Worm (Caenorhabditis elegans) whole organism, midembryonic: ENCODE measurements around the gene B0454.6.

Experiments used
- T22C8.4 ChIP-seq: fragments of 200-800 bp; sonication (Bioruptor generic); IDR thresholded peaks from 2 replicates; pipeline ENCODE4 v1.3.6; 2022; ENCODE audit warnings: missing genetic modification characterization, missing compliant biosample characterization
- cog-1 ChIP-seq: sonication (generic microtip); optimal IDR thresholded peaks from 2 replicates; lab custom pipeline; 2016; ENCODE audit warnings: missing genetic modification characterization, missing compliant biosample characterization
- flt-1 ChIP-seq: fragments of 200-800 bp; sonication (Bioruptor generic); IDR thresholded peaks from 2 replicates; pipeline ENCODE4 v1.3.6; 2022; ENCODE audit warnings: missing genetic modification characterization, missing compliant biosample characterization
- klf-2 ChIP-seq: fragments of 200-800 bp; sonication (Bioruptor generic); conservative IDR thresholded peaks from 2 replicates; pipeline ENCODE4 v1.3.6; 2022; ENCODE audit warnings: missing genetic modification reagents, missing genetic modification characterization, missing compliant biosample characterization
- med-1 ChIP-seq: sonication (generic microtip); optimal IDR thresholded peaks from 2 replicates; lab custom pipeline; 2017; ENCODE audit warnings: missing genetic modification characterization, mild to moderate bottlenecking, missing compliant biosample characterization, antibody characterized with exemption, missing genetic modification reagents; ENCODE audit not compliant: insufficient read depth
- ref-1 ChIP-seq: fragments of 200-800 bp; sonication (Bioruptor generic); conservative IDR thresholded peaks from 2 replicates; pipeline ENCODE4 v1.3.6; 2022; ENCODE audit warnings: missing genetic modification reagents, missing genetic modification characterization, missing compliant biosample characterization
- tab-1 ChIP-seq: fragments of 200-800 bp; sonication (Bioruptor generic); IDR thresholded peaks from 2 replicates; pipeline ENCODE4 v1.3.6; 2022; ENCODE audit warnings: missing genetic modification characterization, missing compliant biosample characterization
- ztf-23 ChIP-seq: fragments of 200-800 bp; sonication (Bioruptor generic); IDR thresholded peaks from 2 replicates; pipeline ENCODE4 v1.3.6; 2022; ENCODE audit warnings: missing genetic modification reagents, missing genetic modification characterization, missing compliant biosample characterization
- ztf-29 ChIP-seq: fragments of 200-800 bp; sonication (Bioruptor generic); IDR thresholded peaks from 2 replicates; pipeline ENCODE4 v1.3.6; 2022; ENCODE audit warnings: missing genetic modification reagents, missing genetic modification characterization, missing compliant biosample characterization

Gene B0454.6

ce11 chrII:3014196-3014849 lies 18.3 kb upstream of the B0454.6 start, which contains the start of gene C41H7.2:
TSS of gene C41H7.2 (plus strand) at chrII:3014817.
- TF ChIP-seq flt-1 (GFP tag; lab: Robert Waterston, UW) (0 out of 2 replicates have a peak, but pooled peaks have one; percentile 2), tab-1 (GFP tag; lab: Robert Waterston, UW) (no peak)

- TF ChIP-seq cog-1 (no peak), T22C8.4 (GFP tag; lab: Robert Waterston, UW) (no peak), ref-1 (GFP tag; lab: Robert Waterston, UW) (no peak), ztf-23 (no peak)
These were observed 12.8 kb upstream of the B0454.6 start, which contains the start of gene clec-3 for ce11 chrII:3019807-3020206. TSS of gene clec-3 (minus strand) at chrII:3019907.

- TF ChIP-seq T22C8.4 (GFP tag; lab: Robert Waterston, UW) (no peak), ref-1 (GFP tag; lab: Robert Waterston, UW) (no peak), ztf-23 (no peak), tab-1 (GFP tag; lab: Robert Waterston, UW) (no peak), med-1 (GFP tag; lab: Kevin White, UChicago) (no peak), cog-1 (no peak), flt-1 (GFP tag; lab: Robert Waterston, UW) (no peak), ztf-29 (GFP tag; lab: Robert Waterston, UW) (no peak), klf-2 (GFP tag; lab: Robert Waterston, UW) (no peak)
These were observed 11.7 kb upstream of the B0454.6 start for ce11 chrII:3020899-3021298.

ce11 chrII:3023381-3023935 lies 9.1 kb upstream of the B0454.6 start, which contains the start of gene clec-2:
TSS of gene clec-2 (minus strand) at chrII:3023431.
- TF ChIP-seq ztf-29 (GFP tag; lab: Robert Waterston, UW) (no peak), med-1 (GFP tag; lab: Kevin White, UChicago) (no peak), ztf-23 (no peak), klf-2 (GFP tag; lab: Robert Waterston, UW) (no peak), flt-1 (GFP tag; lab: Robert Waterston, UW) (no peak), tab-1 (GFP tag; lab: Robert Waterston, UW) (no peak), T22C8.4 (GFP tag; lab: Robert Waterston, UW) (no peak), cog-1 (no peak), ref-1 (GFP tag; lab: Robert Waterston, UW) (no peak)

- TF ChIP-seq med-1 (GFP tag; lab: Kevin White, UChicago) (no peak), tab-1 (GFP tag; lab: Robert Waterston, UW) (no peak), ztf-29 (GFP tag; lab: Robert Waterston, UW) (no peak), flt-1 (GFP tag; lab: Robert Waterston, UW) (no peak), T22C8.4 (GFP tag; lab: Robert Waterston, UW) (no peak), klf-2 (GFP tag; lab: Robert Waterston, UW) (no peak), ztf-23 (no peak)
These were observed 7.9 kb upstream of the B0454.6 start for ce11 chrII:3024655-3025054.

- TF ChIP-seq T22C8.4 (GFP tag; lab: Robert Waterston, UW) (no peak), ref-1 (GFP tag; lab: Robert Waterston, UW) (no peak), cog-1 (no peak), med-1 (GFP tag; lab: Kevin White, UChicago) (no peak), flt-1 (GFP tag; lab: Robert Waterston, UW) (no peak), klf-2 (GFP tag; lab: Robert Waterston, UW) (no peak), ztf-29 (GFP tag; lab: Robert Waterston, UW) (no peak), tab-1 (GFP tag; lab: Robert Waterston, UW) (no peak), ztf-23 (no peak)
These were observed 4.3 kb upstream of the B0454.6 start for ce11 chrII:3028264-3028663.

- TF ChIP-seq cog-1 (no peak), klf-2 (GFP tag; lab: Robert Waterston, UW) (no peak), flt-1 (GFP tag; lab: Robert Waterston, UW) (no peak), med-1 (GFP tag; lab: Kevin White, UChicago) (no peak), ref-1 (GFP tag; lab: Robert Waterston, UW) (no peak), T22C8.4 (GFP tag; lab: Robert Waterston, UW) (no peak), ztf-23 (no peak), ztf-29 (GFP tag; lab: Robert Waterston, UW) (no peak), tab-1 (GFP tag; lab: Robert Waterston, UW) (no peak)
These were observed 2.2 kb upstream of the B0454.6 start for ce11 chrII:3030416-3030815.

- 0 out of 2 replicates have a peak, but pooled peaks have one; percentile 30 for TF ChIP-seq T22C8.4 (GFP tag; lab: Robert Waterston, UW)
- no peak for TF ChIP-seq tab-1 (GFP tag; lab: Robert Waterston, UW)
- TF ChIP-seq cog-1 = no peak
These were observed 2.3 kb downstream of the B0454.6 start for ce11 chrII:3034914-3035313.

ce11 chrII:3036344-3036743 lies 3.8 kb downstream of the B0454.6 start:
- no peak for TF ChIP-seq T22C8.4 (GFP tag; lab: Robert Waterston, UW)
- no peak for TF ChIP-seq med-1 (GFP tag; lab: Kevin White, UChicago)
- TF ChIP-seq flt-1 (GFP tag; lab: Robert Waterston, UW) = no peak
- TF ChIP-seq cog-1 = no peak
- no peak for TF ChIP-seq klf-2 (GFP tag; lab: Robert Waterston, UW)
- no peak for TF ChIP-seq ref-1 (GFP tag; lab: Robert Waterston, UW)
- no peak for TF ChIP-seq tab-1 (GFP tag; lab: Robert Waterston, UW)
- no peak for TF ChIP-seq ztf-23
- no peak for TF ChIP-seq ztf-29 (GFP tag; lab: Robert Waterston, UW)
